Worm (Caenorhabditis elegans): Measurements from ENCODE around the gene F49C12.11.
"Not testable (repeated sequence)": the region's sequence is repeated elsewhere in the genome, so short reads cannot be mapped to it uniquely, and the experiment has no call there.

The F49C12.11 gene

DNA sequence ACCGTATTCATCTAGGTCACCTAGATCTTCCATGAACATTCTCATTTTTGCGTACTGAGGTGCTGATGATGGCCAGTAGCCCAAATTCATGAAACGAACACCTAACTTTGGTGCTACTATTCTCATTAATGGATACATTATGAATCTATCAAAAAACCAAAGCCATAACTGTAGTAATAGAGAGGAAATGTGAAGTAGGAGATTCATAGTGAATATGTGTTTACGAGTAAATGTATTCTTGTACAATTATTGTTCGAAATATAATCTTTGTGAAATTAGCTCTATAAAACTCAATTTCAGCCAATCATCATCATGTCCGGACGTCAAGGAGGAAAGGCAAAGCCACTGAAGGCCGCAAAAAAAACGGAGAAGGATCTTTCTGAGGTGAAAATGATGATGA is at the start of gene F49C12.11, which contains the start of gene nemt-1:
TSS of gene F49C12.11 (plus strand) at position 301 of the 400 bp plus-strand sequence.
TSS of gene nemt-1 (minus strand) at position 360 of the 400 bp plus-strand sequence.
- no peak for TF ChIP-seq nhr-12 (tag; optimal IDR thresholded peaks at IDR 0.05)
- no peak for TF ChIP-seq fkh-2 (tag; optimal IDR thresholded peaks at IDR 0.05)
- no peak for TF ChIP-seq tbx-2 (tag; optimal IDR thresholded peaks at IDR 0.05)
- TF ChIP-seq nfya-1 (tag; optimal IDR thresholded peaks at IDR 0.05; ENCODE audit: insufficient read depth): no peak
- no peak for TF ChIP-seq ama-1 (optimal IDR thresholded peaks at IDR 0.05)
- TF ChIP-seq pqm-1 (tag; optimal IDR thresholded peaks at IDR 0.05): no peak
- TF ChIP-seq zag-1 (tag; optimal IDR thresholded peaks at IDR 0.05): no peak
- no peak for TF ChIP-seq lin-15B (tag; optimal IDR thresholded peaks at IDR 0.05)
- no peak for TF ChIP-seq nhr-43 (tag; optimal IDR thresholded peaks at IDR 0.05; ENCODE audit: poor library complexity, severe bottlenecking)
- no peak for TF ChIP-seq nhr-25 (tag; optimal IDR thresholded peaks at IDR 0.05)
- TF ChIP-seq snpc-4 (tag; optimal IDR thresholded peaks at IDR 0.05): no peak
- TF ChIP-seq ZK546.5 (tag; optimal IDR thresholded peaks at IDR 0.05): no peak
- TF ChIP-seq elt-2 (tag; optimal IDR thresholded peaks at IDR 0.05): no peak
- no peak for TF ChIP-seq ztf-4 (tag; optimal IDR thresholded peaks at IDR 0.05)

- TF ChIP-seq nhr-28 (tag; optimal IDR thresholded peaks at IDR 0.05) (no peak), nfya-1 (tag; optimal IDR thresholded peaks at IDR 0.05; ENCODE audit: insufficient read depth) (no peak)
Observed at ce11 chrIV:9269796-9270195, 49.4 kb upstream of the F49C12.11 start, which contains the start of gene flh-3. Gene flh-3, plus strand, starts transcription at chrIV:9270096.

DNA sequence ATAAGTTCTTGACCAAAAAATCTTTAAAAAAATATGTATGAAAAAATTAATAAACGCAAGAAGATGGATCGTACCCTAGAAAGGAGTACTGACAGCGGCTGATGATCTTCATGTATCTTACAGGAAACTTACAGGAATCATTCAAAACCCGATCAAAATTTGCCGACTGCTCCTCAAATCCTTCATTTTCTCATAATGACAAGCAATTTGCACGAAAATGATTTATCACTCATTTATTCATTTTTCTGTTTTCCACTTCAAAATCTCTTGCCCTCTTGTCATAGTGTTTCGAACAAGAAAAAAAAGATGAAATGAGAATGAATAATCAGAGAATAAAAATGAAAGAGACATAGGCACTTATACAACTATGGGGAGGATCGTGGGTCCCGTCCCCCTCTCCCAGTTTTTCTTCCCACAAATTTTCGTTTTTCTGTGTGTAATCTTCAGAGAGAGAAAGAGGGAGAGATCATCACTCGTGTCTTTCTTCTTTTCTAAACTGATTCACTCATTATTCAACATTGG is 45.1 kb upstream of the F49C12.11 start, which contains the start of gene nmy-3:
TSS of gene nmy-3 (plus strand) at position 472 of the 522 bp plus-strand sequence.
- no peak for TF ChIP-seq pqm-1 (tag; optimal IDR thresholded peaks at IDR 0.05)
- no peak for TF ChIP-seq skn-1 (tag; optimal IDR thresholded peaks at IDR 0.05)
- TF ChIP-seq nfya-1 (tag; optimal IDR thresholded peaks at IDR 0.05; ENCODE audit: insufficient read depth): no peak
- no peak for TF ChIP-seq nhr-12 (tag; optimal IDR thresholded peaks at IDR 0.05)
- TF ChIP-seq ceh-16 (tag; optimal IDR thresholded peaks at IDR 0.05): no peak
- TF ChIP-seq mml-1 (tag; optimal IDR thresholded peaks at IDR 0.05): no peak
- TF ChIP-seq nhr-25 (tag; optimal IDR thresholded peaks at IDR 0.05): no peak
- TF ChIP-seq elt-2 (tag; optimal IDR thresholded peaks at IDR 0.05): no peak
- no peak for TF ChIP-seq lsy-12 (tag; optimal IDR thresholded peaks at IDR 0.05)
- no peak for TF ChIP-seq lin-15B (tag; optimal IDR thresholded peaks at IDR 0.05)

DNA sequence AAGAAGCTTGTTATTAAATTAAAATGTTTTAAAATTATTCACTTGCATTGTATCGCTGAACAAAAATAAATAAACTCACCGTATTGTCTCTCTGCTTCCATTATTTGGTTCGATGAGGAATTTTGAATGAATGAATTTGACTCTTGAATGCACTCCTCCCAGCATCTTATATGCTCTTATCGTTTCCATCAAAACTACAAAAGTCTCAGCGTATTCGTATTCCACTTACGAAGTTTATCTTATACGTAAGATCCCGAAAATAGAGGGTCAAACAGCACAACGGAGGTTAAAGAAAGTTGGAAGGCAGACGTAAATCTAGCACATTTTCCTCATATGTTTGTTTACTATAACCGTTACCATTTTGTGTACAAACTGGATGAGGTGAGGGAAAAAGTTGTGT is 32.9 kb upstream of the F49C12.11 start, which contains the start of gene nhr-267:
TSS of gene nhr-267 (minus strand) at position 101 of the 400 bp plus-strand sequence.
- not testable (repeated sequence) for TF ChIP-seq elt-1, pha-4, egl-5 (tag; optimal IDR thresholded peaks at IDR 0.05)

- peak; percentile 70 for TF ChIP-seq elt-1 (tag; optimal IDR thresholded peaks at IDR 0.05)
- no peak for TF ChIP-seq hmg-11 (tag; optimal IDR thresholded peaks at IDR 0.05)
Observed at ce11 chrIV:9289635-9290034, 29.5 kb upstream of the F49C12.11 start.

DNA sequence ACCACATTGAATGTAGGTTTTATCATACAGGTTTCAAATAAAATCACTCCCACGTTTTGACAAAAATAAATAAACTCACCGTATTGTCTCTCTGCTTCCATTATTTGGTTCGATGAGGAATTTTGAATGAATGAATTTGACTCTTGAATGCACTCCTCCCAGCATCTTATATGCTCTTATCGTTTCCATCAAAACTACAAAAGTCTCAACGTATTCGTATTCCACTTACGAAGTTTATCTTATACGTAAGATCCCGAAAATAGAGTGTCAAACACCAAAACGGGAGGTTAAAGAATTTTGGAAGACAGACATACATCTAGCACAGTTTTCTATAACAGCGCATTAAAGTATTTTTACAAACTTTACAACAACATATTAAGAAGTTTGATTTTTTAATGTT is 25.4 kb upstream of the F49C12.11 start, which contains the start of gene nhr-264:
TSS of gene nhr-264 (minus strand) at position 101 of the 400 bp plus-strand sequence.
- TF ChIP-seq skn-1, nhr-11, lin-15B (tag; optimal IDR thresholded peaks at IDR 0.05): not testable (repeated sequence)

DNA sequence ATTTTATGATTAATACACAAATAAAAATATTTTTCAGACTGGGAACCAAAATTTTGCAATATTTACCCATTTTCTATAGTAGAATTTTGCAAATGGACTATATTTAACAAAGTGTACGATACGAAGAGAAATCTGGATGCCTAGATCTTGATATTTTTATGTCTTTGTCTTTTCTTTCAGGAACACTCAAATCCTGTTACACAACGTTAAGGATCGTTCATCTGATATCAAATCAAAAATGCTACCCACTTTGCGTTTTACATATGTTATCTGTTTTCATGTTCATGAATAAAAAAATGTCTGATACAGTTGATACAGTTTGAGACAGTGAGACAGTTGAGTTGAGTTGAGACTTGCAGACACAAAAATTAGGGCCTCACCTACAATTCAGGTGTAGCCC is 22.9 kb upstream of the F49C12.11 start, which contains the start of gene F49C12.1:
TSS of gene F49C12.1 (minus strand) at position 70 of the 400 bp plus-strand sequence.
- no peak for TF ChIP-seq aly-2 (tag; optimal IDR thresholded peaks at IDR 0.05)
- TF ChIP-seq ztf-4 (tag; optimal IDR thresholded peaks at IDR 0.05): no peak
- no peak for TF ChIP-seq ceh-16 (tag; optimal IDR thresholded peaks at IDR 0.05)
- no peak for TF ChIP-seq ama-1 (optimal IDR thresholded peaks at IDR 0.05)
- no peak for TF ChIP-seq eor-1 (tag; optimal IDR thresholded peaks at IDR 0.05)
- TF ChIP-seq nhr-23 (tag; optimal IDR thresholded peaks at IDR 0.05): no peak
- no peak for TF ChIP-seq ceh-9 (tag; optimal IDR thresholded peaks at IDR 0.05)
- TF ChIP-seq skn-1 (tag; optimal IDR thresholded peaks at IDR 0.05): no peak
- no peak for TF ChIP-seq lin-39 (tag; optimal IDR thresholded peaks at IDR 0.05)

All from whole organism, L3 larva.